Fruit fly (Drosophila melanogaster) whole organism, embryonic: Measurements from ENCODE around the gene GlcAT-P.

Experiments
- Awh ChIP-seq: fragments of 200-800 bp; sonication (Bioruptor generic); IDR thresholded peaks from 2 replicates; pipeline ENCODE4, ENCODE4 v1.3.6; 2022; ENCODE audit warnings: missing biosample characterization, missing genetic modification characterization
- BEAF-32 ChIP-seq: fragments of 200-800 bp; sonication (Bioruptor generic); optimal IDR thresholded peaks from 3 replicates; lab custom pipeline; 2017; ENCODE audit warnings: missing biosample characterization, missing genetic modification characterization, mild to moderate bottlenecking, moderate library complexity, missing genetic modification reagents
- Bgb ChIP-seq: fragments of 200-800 bp; sonication (Bioruptor generic); IDR thresholded peaks from 2 replicates; pipeline ENCODE4 v1.3.6; 2022; ENCODE audit warnings: missing biosample characterization, missing genetic modification characterization; ENCODE audit not compliant: partially characterized antibody
- BtbVII ChIP-seq: fragments of 200-800 bp; sonication (Bioruptor generic); optimal IDR thresholded peaks from 3 replicates; lab custom pipeline; 2017; ENCODE audit warnings: missing biosample characterization, mild to moderate bottlenecking, missing genetic modification characterization
- CG10274 ChIP-seq: fragments of 200-800 bp; sonication (Bioruptor generic); optimal IDR thresholded peaks from 3 replicates; lab custom pipeline; 2017; ENCODE audit warnings: missing biosample characterization, mild to moderate bottlenecking, missing genetic modification characterization
- CG10565 ChIP-seq: fragments of 200-800 bp; sonication (Bioruptor generic); optimal IDR thresholded peaks from 3 replicates; lab custom pipeline; 2016; ENCODE audit warnings: missing biosample characterization, mild to moderate bottlenecking, missing genetic modification characterization
- CG11085 ChIP-seq: fragments of 200-800 bp; sonication (Bioruptor generic); IDR thresholded peaks from 2 replicates; pipeline ENCODE4 v1.3.6; 2022; ENCODE audit warnings: missing biosample characterization, missing genetic modification characterization
- CG11247 ChIP-seq: fragments of 200-800 bp; sonication (Bioruptor generic); IDR thresholded peaks from 2 replicates; pipeline ENCODE4 v1.3.6; 2022; ENCODE audit warnings: missing biosample characterization, missing genetic modification characterization
- CG15269 ChIP-seq: fragments of 200-800 bp; sonication (Bioruptor generic); optimal IDR thresholded peaks from 2 replicates; lab custom pipeline; 2018; ENCODE audit warnings: missing biosample characterization, mild to moderate bottlenecking, missing genetic modification characterization, moderate library complexity
- CG15479 ChIP-seq: fragments of 200-800 bp; sonication (Bioruptor generic); optimal IDR thresholded peaks from 3 replicates; lab custom pipeline; 2019; ENCODE audit warnings: missing biosample characterization, mild to moderate bottlenecking, missing genetic modification characterization, moderate library complexity
- CG1603 ChIP-seq: fragments of 200-800 bp; sonication (Bioruptor generic); optimal IDR thresholded peaks from 2 replicates; lab custom pipeline; 2019; ENCODE audit warnings: missing biosample characterization, mild to moderate bottlenecking, missing genetic modification characterization, moderate library complexity
- CG2678 ChIP-seq: fragments of 200-800 bp; sonication (Bioruptor generic); optimal IDR thresholded peaks from 3 replicates; lab custom pipeline; 2019; ENCODE audit warnings: missing biosample characterization, mild to moderate bottlenecking, missing genetic modification characterization, moderate library complexity
- CG30020 ChIP-seq: fragments of 200-800 bp; optimal IDR thresholded peaks from 2 replicates; lab custom pipeline; 2019; ENCODE audit warnings: missing biosample characterization, mild to moderate bottlenecking, missing genetic modification characterization, moderate library complexity
- CG30403 ChIP-seq: fragments of 200-800 bp; sonication (Bioruptor generic); optimal IDR thresholded peaks from 3 replicates; lab custom pipeline; 2016; ENCODE audit warnings: missing biosample characterization, missing genetic modification characterization
- CG6683 ChIP-seq: fragments of 200-800 bp; sonication (Bioruptor generic); optimal IDR thresholded peaks from 2 replicates; lab custom pipeline; 2017; ENCODE audit warnings: missing biosample characterization, mild to moderate bottlenecking, missing genetic modification characterization, missing genetic modification reagents
- CG8290 ChIP-seq, 3 experiments: fragments of 200-800 bp; sonication (Bioruptor generic); optimal IDR thresholded peaks; 2 replicates each; lab custom pipeline; 2016 to 2019; ENCODE audit warnings: missing biosample characterization in 3 of 3, missing genetic modification characterization in 3 of 3, mild to moderate bottlenecking in 2 of 3, moderate library complexity in 1 of 3
- CkIIα-i1 ChIP-seq: fragments of 200-800 bp; sonication (Bioruptor generic); IDR thresholded peaks from 2 replicates; pipeline ENCODE4 v1.3.6; 2022; ENCODE audit warnings: missing biosample characterization, missing genetic modification characterization
- CoRest ChIP-seq: fragments of 200-800 bp; sonication (Bioruptor generic); optimal IDR thresholded peaks from 3 replicates; lab custom pipeline; 2018; ENCODE audit warnings: missing biosample characterization, mild to moderate bottlenecking, missing genetic modification characterization, moderate library complexity
- CrebB ChIP-seq: fragments of 200-800 bp; sonication (Bioruptor generic); optimal IDR thresholded peaks from 3 replicates; lab custom pipeline; 2018; ENCODE audit warnings: missing biosample characterization, mild to moderate bottlenecking, missing genetic modification characterization
- Drgx ChIP-seq: fragments of 200-800 bp; sonication (Bioruptor generic); IDR thresholded peaks from 2 replicates; pipeline ENCODE4 v1.3.6; 2022; ENCODE audit warnings: missing biosample characterization, missing genetic modification characterization
- Ets65A ChIP-seq: fragments of 200-800 bp; sonication (Bioruptor generic); peaks from one replicate; lab custom pipeline; 2016; ENCODE audit warnings: missing biosample characterization, missing genetic modification characterization
- Fer1 ChIP-seq: fragments of 200-800 bp; sonication (Bioruptor generic); optimal IDR thresholded peaks from 2 replicates; lab custom pipeline; 2017; ENCODE audit warnings: missing biosample characterization, mild to moderate bottlenecking, missing genetic modification characterization
- Gsc ChIP-seq: fragments of 200-800 bp; sonication (Bioruptor generic); IDR thresholded peaks from 2 replicates; pipeline ENCODE4 v1.3.6; 2022; ENCODE audit warnings: missing biosample characterization, missing genetic modification characterization
- Hr78 ChIP-seq, 2 experiments: fragments of 200-800 bp in 1 of 2; fragments of >200 bp in 1 of 2; sonication (Bioruptor generic) in 1 of 2; optimal IDR thresholded peaks; 2 replicates each; lab custom pipeline; 2017 to 2019; ENCODE audit warnings: missing biosample characterization in 2 of 2, missing genetic modification characterization in 2 of 2, mild to moderate bottlenecking in 1 of 2, moderate library complexity in 1 of 2
- Mes4 ChIP-seq: fragments of 200-800 bp; sonication (Bioruptor generic); optimal IDR thresholded peaks from 2 replicates; lab custom pipeline; 2016; ENCODE audit warnings: missing biosample characterization, missing genetic modification characterization
- Pdp1 ChIP-seq, 2 experiments: fragments of 200-800 bp; sonication (Bioruptor generic); optimal IDR thresholded peaks; 3 replicates each; lab custom pipeline; 2016; ENCODE audit warnings: missing biosample characterization in 2 of 2, missing genetic modification characterization in 2 of 2, mild to moderate bottlenecking in 1 of 2, moderate library complexity in 1 of 2
- Side ChIP-seq: fragments of 200-800 bp; sonication (Bioruptor generic); optimal IDR thresholded peaks from 2 replicates; lab custom pipeline; 2016; ENCODE audit warnings: missing biosample characterization, missing genetic modification characterization
- amos ChIP-seq: fragments of 200-800 bp; sonication (Bioruptor generic); IDR thresholded peaks from 2 replicates; pipeline ENCODE4 v1.3.6; 2022; ENCODE audit warnings: missing biosample characterization, missing genetic modification characterization; ENCODE audit not compliant: partially characterized antibody
- ap ChIP-seq: fragments of 200-800 bp; sonication (Bioruptor generic); IDR thresholded peaks from 2 replicates; pipeline ENCODE4 v1.3.6; 2022; ENCODE audit warnings: missing biosample characterization, missing genetic modification characterization
- caup ChIP-seq: fragments of 200-800 bp; sonication (Bioruptor generic); optimal IDR thresholded peaks from 3 replicates; lab custom pipeline; 2017; ENCODE audit warnings: missing biosample characterization, mild to moderate bottlenecking, missing genetic modification characterization, moderate library complexity; ENCODE audit not compliant: severe bottlenecking
- ci ChIP-seq: fragments of 200-800 bp; sonication (Bioruptor generic); IDR thresholded peaks from 3 replicates; pipeline ENCODE4 v1.3.6; 2022; ENCODE audit warnings: missing biosample characterization, missing genetic modification characterization
- fd102C ChIP-seq: fragments of 200-800 bp; sonication (Bioruptor generic); optimal IDR thresholded peaks from 2 replicates; lab custom pipeline; 2018; ENCODE audit warnings: missing biosample characterization, mild to moderate bottlenecking, missing genetic modification characterization, moderate library complexity
- gcm2 ChIP-seq: fragments of 200-800 bp; sonication (Bioruptor generic); optimal IDR thresholded peaks from 2 replicates; lab custom pipeline; 2016; ENCODE audit warnings: missing biosample characterization, missing genetic modification characterization
- jing ChIP-seq: fragments of 200-800 bp; sonication (Bioruptor generic); optimal IDR thresholded peaks from 2 replicates; lab custom pipeline; 2018; ENCODE audit warnings: missing biosample characterization, mild to moderate bottlenecking, missing genetic modification characterization
- ken ChIP-seq: fragments of 200-800 bp; sonication (Bioruptor generic); IDR thresholded peaks from 3 replicates; pipeline ENCODE4 v1.3.6; 2022; ENCODE audit warnings: missing biosample characterization, missing genetic modification characterization
- knrl ChIP-seq: fragments of 200-800 bp; sonication (Bioruptor generic); IDR thresholded peaks from 3 replicates; pipeline ENCODE4 v1.3.6; 2022; ENCODE audit warnings: missing biosample characterization, missing genetic modification characterization; ENCODE audit not compliant: partially characterized antibody
- lola ChIP-seq, 3 experiments: fragments of >200 bp in 2 of 3; fragments of 200-800 bp in 1 of 3; sonication (Bioruptor generic) in 1 of 3; optimal IDR thresholded peaks; 2 replicates each; lab custom pipeline; 2017 to 2019; ENCODE audit warnings: missing biosample characterization in 3 of 3, missing genetic modification characterization in 3 of 3, mild to moderate bottlenecking in 1 of 3, moderate library complexity in 1 of 3
- nau ChIP-seq: fragments of 200-800 bp; sonication (Bioruptor generic); optimal IDR thresholded peaks from 3 replicates; lab custom pipeline; 2017; ENCODE audit warnings: missing biosample characterization, mild to moderate bottlenecking, missing genetic modification characterization, missing genetic modification reagents
- otp ChIP-seq: fragments of 200-800 bp; sonication (Bioruptor generic); IDR thresholded peaks from 3 replicates; pipeline ENCODE4, ENCODE4 v1.3.6; 2022; ENCODE audit warnings: missing biosample characterization, missing genetic modification characterization
- sens ChIP-seq: fragments of 200-800 bp; sonication (Bioruptor generic); peaks from one replicate; lab custom pipeline; 2016; ENCODE audit warnings: missing biosample characterization, missing genetic modification characterization
- so ChIP-seq: fragments of 200-800 bp; sonication (Bioruptor generic); IDR thresholded peaks from 3 replicates; pipeline ENCODE4 v1.3.6; 2022; ENCODE audit warnings: missing biosample characterization, missing genetic modification characterization
- sob ChIP-seq: fragments of 200-800 bp; sonication (Bioruptor generic); IDR thresholded peaks from 2 replicates; pipeline ENCODE4 v1.3.6; 2022; ENCODE audit warnings: missing biosample characterization, missing genetic modification characterization
- sug ChIP-seq: fragments of 200-800 bp; optimal IDR thresholded peaks from 2 replicates; lab custom pipeline; 2019; ENCODE audit warnings: missing biosample characterization, mild to moderate bottlenecking, missing genetic modification characterization, moderate library complexity
- tll ChIP-seq, 2 experiments: fragments of 200-800 bp in 1 of 2; fragments of >200 bp in 1 of 2; sonication (Bioruptor generic) in 1 of 2; optimal IDR thresholded peaks; 2 replicates each; lab custom pipeline; 2017 to 2019; ENCODE audit warnings: missing biosample characterization in 2 of 2, missing genetic modification characterization in 2 of 2, mild to moderate bottlenecking in 1 of 2, moderate library complexity in 1 of 2
- yki ChIP-seq: fragments of >200 bp; optimal IDR thresholded peaks from 3 replicates; lab custom pipeline; 2018
- zfh1 ChIP-seq: fragments of 200-800 bp; sonication (Bioruptor generic); IDR thresholded peaks from 3 replicates; pipeline ENCODE4 v1.3.6; 2022; ENCODE audit warnings: missing biosample characterization, missing genetic modification characterization

The GlcAT-P gene

dm6 chr3L:11243292-11243670 lies 45.9 kb upstream of the GlcAT-P start (continued):
- TF ChIP-seq lola (GFP tag; optimal IDR thresholded peaks at IDR 0.05; lab: Kevin White, UChicago) (no peak), tll (GFP tag; optimal IDR thresholded peaks at IDR 0.05; lab: Kevin White, UChicago) (peak in 1 of 2 experiments; percentile 86), CG10565 (GFP tag; lab: Kevin White, UChicago) (no peak), sug (tag; lab: Kevin White, UChicago) (no peak), CoRest (tag; lab: Kevin White, UChicago) (no peak), CG6683 (GFP tag; lab: Kevin White, UChicago) (no peak), CG11085 (no peak), gcm2 (no peak), BEAF-32 (GFP tag; lab: Kevin White, UChicago) (no peak), knrl (GFP tag; lab: Robert Waterston, UW) (no peak), sob (GFP tag; lab: Robert Waterston, UW) (no peak), zfh1 (GFP tag; lab: Robert Waterston, UW) (no peak), Gsc (GFP tag; lab: Robert Waterston, UW) (no peak), caup (GFP tag; lab: Kevin White, UChicago) (no peak), Bgb (no peak), CG11247 (GFP tag; lab: Robert Waterston, UW) (no peak)

dm6 chr3L:11242410-11243291 lies 45.3 kb upstream of the GlcAT-P start:
- no peak for TF ChIP-seq CG10274 (GFP tag; lab: Kevin White, UChicago)
- TF ChIP-seq Fer1: peak; percentile 18
- peak; percentile 22 for TF ChIP-seq yki
- no peak for TF ChIP-seq CG30020 (tag; lab: Kevin White, UChicago)
- TF ChIP-seq jing: no peak
- no peak for TF ChIP-seq CG8290 (GFP tag; optimal IDR thresholded peaks at IDR 0.05; lab: Kevin White, UChicago)
- peak in 1 of 2 experiments; percentile 29 for TF ChIP-seq CG8290 (tag; optimal IDR thresholded peaks at IDR 0.05; lab: Kevin White, UChicago)
- TF ChIP-seq amos: no peak
- TF ChIP-seq BtbVII (GFP tag; lab: Kevin White, UChicago): peak; percentile 26
- no peak for TF ChIP-seq CkIIα-i1 (GFP tag; lab: Robert Waterston, UW)
- TF ChIP-seq fd102C (GFP tag; lab: Kevin White, UChicago): peak; percentile 24
- no peak for TF ChIP-seq nau
- no peak for TF ChIP-seq ken (GFP tag; lab: Robert Waterston, UW)
- TF ChIP-seq Bgb: no peak
- peak; percentile 1 for TF ChIP-seq CG1603
- peak; percentile 55; the same call in 2 of the 3 replicates for TF ChIP-seq ci
- TF ChIP-seq Awh (GFP tag; lab: Robert Waterston, UW): 0 out of 2 replicates have a peak, but pooled peaks have one; percentile 35
- TF ChIP-seq Mes4 (GFP tag; lab: Kevin White, UChicago): no peak
- 0 out of 3 replicates have a peak, but pooled peaks have one; percentile 31 for TF ChIP-seq so (GFP tag; lab: Robert Waterston, UW)
- TF ChIP-seq Hr78 (GFP tag; optimal IDR thresholded peaks at IDR 0.05; lab: Kevin White, UChicago): peak in 1 of 2 experiments; percentile 37
- TF ChIP-seq CrebB (tag; lab: Kevin White, UChicago): no peak
- peak in 1 of 2 experiments; percentile 93 for TF ChIP-seq Pdp1 (GFP tag; optimal IDR thresholded peaks at IDR 0.05; lab: Kevin White, UChicago)
- no peak for TF ChIP-seq CG30403 (GFP tag; lab: Kevin White, UChicago)
- peak; percentile 85 for TF ChIP-seq CG15479
- no peak; the same call in 2 of the 3 replicates for TF ChIP-seq otp (GFP tag; lab: Robert Waterston, UW)
- peak; percentile 7 for TF ChIP-seq Ets65A (GFP tag; lab: Kevin White, UChicago)
- no peak for TF ChIP-seq ap (GFP tag; lab: Robert Waterston, UW)
- TF ChIP-seq sens (GFP tag; lab: Kevin White, UChicago): peak; percentile 62
- peak; percentile 21 for TF ChIP-seq CG2678 (tag; lab: Kevin White, UChicago)
- TF ChIP-seq Side (GFP tag; lab: Kevin White, UChicago): no peak
- TF ChIP-seq Drgx (GFP tag; lab: Robert Waterston, UW): peak; percentile 16; the same call in 1 of the 2 replicates
- no peak for TF ChIP-seq CG15269 (tag; lab: Kevin White, UChicago)
